Fruit fly (Drosophila melanogaster) whole organism, pupa: ENCODE data around the gene CG13653.

ENCODE experiments used
- CG10348 ChIP-seq: fragments of 200-800 bp; sonication (Bioruptor generic); IDR thresholded peaks from 2 replicates; pipeline ENCODE4 v1.3.6; 2022; ENCODE audit warnings: missing biosample characterization, missing genetic modification characterization
- CG12605 ChIP-seq: fragments of 200-800 bp; sonication (Bioruptor generic); IDR thresholded peaks from 2 replicates; pipeline ENCODE4 v1.3.6; 2022; ENCODE audit warnings: missing biosample characterization, missing genetic modification characterization
- CG13204 ChIP-seq: fragments of 200-800 bp; sonication (Bioruptor generic); optimal IDR thresholded peaks from 2 replicates; lab custom pipeline; 2018; ENCODE audit warnings: missing biosample characterization, mild to moderate bottlenecking, missing genetic modification characterization, moderate library complexity
- CG14655 ChIP-seq: fragments of 200-800 bp; sonication (Bioruptor generic); optimal IDR thresholded peaks from 3 replicates; lab custom pipeline; 2017; ENCODE audit warnings: mild to moderate bottlenecking, missing biosample characterization, missing genetic modification reagents, missing genetic modification characterization
- CG15710 ChIP-seq: fragments of 200-800 bp; sonication (Bioruptor generic); optimal IDR thresholded peaks from 2 replicates; lab custom pipeline; 2018; ENCODE audit warnings: missing biosample characterization, mild to moderate bottlenecking, missing genetic modification characterization, moderate library complexity
- CG17806 ChIP-seq: fragments of 200-800 bp; sonication (Bioruptor generic); optimal IDR thresholded peaks from 2 replicates; lab custom pipeline; 2018; ENCODE audit warnings: missing biosample characterization, mild to moderate bottlenecking, missing genetic modification characterization, moderate library complexity
- CG32121 ChIP-seq: fragments of 200-800 bp; sonication (Bioruptor generic); IDR thresholded peaks from 2 replicates; pipeline ENCODE4 v1.3.6; 2022; ENCODE audit warnings: missing biosample characterization, missing genetic modification characterization
- CG34367 ChIP-seq: fragments of 200-800 bp; sonication (Bioruptor generic); optimal IDR thresholded peaks from 2 replicates; lab custom pipeline; 2018; ENCODE audit warnings: missing biosample characterization, mild to moderate bottlenecking, missing genetic modification characterization
- CG4496 ChIP-seq: fragments of 200-800 bp; sonication (Bioruptor generic); IDR thresholded peaks from 3 replicates; pipeline ENCODE4 v1.3.6; 2022; ENCODE audit warnings: missing biosample characterization, missing genetic modification characterization
- CG8159 ChIP-seq: fragments of 200-800 bp; sonication (Bioruptor generic); optimal IDR thresholded peaks from 3 replicates; lab custom pipeline; 2018; ENCODE audit warnings: missing biosample characterization, mild to moderate bottlenecking, missing genetic modification characterization, moderate library complexity
- CG8301 ChIP-seq: fragments of 200-800 bp; sonication (Bioruptor generic); optimal IDR thresholded peaks from 2 replicates; lab custom pipeline; 2018; ENCODE audit warnings: missing biosample characterization, mild to moderate bottlenecking, missing genetic modification characterization
- CG9948 ChIP-seq: fragments of 200-800 bp; sonication (Bioruptor generic); optimal IDR thresholded peaks from 2 replicates; lab custom pipeline; 2018; ENCODE audit warnings: missing biosample characterization, mild to moderate bottlenecking, missing genetic modification characterization, moderate library complexity
- D1 ChIP-seq: fragments of 200-800 bp; sonication (Bioruptor generic); optimal IDR thresholded peaks from 2 replicates; lab custom pipeline; 2018; ENCODE audit warnings: missing biosample characterization, mild to moderate bottlenecking, missing genetic modification characterization, moderate library complexity
- EcR ChIP-seq: fragments of 200-800 bp; sonication (Bioruptor generic); optimal IDR thresholded peaks from 3 replicates; lab custom pipeline; 2019; ENCODE audit warnings: missing biosample characterization, missing genetic modification characterization, mild to moderate bottlenecking, moderate library complexity, missing genetic modification reagents
- Ets98B ChIP-seq: fragments of 200-800 bp; sonication (Bioruptor generic); IDR thresholded peaks from 2 replicates; pipeline ENCODE4 v1.3.6; 2022; ENCODE audit warnings: missing biosample characterization, missing genetic modification characterization
- Pif1A ChIP-seq: fragments of 200-800 bp; sonication (Bioruptor generic); optimal IDR thresholded peaks from 3 replicates; lab custom pipeline; 2016; ENCODE audit warnings: missing biosample characterization, missing genetic modification characterization
- Pif1B ChIP-seq: fragments of 200-800 bp; sonication (Bioruptor generic); optimal IDR thresholded peaks from 3 replicates; lab custom pipeline; 2016; ENCODE audit warnings: missing biosample characterization, missing genetic modification characterization
- Snoo ChIP-seq: fragments of 200-800 bp; sonication (Bioruptor generic); optimal IDR thresholded peaks from 3 replicates; lab custom pipeline; 2017; ENCODE audit warnings: missing biosample characterization, mild to moderate bottlenecking, missing genetic modification characterization, inconsistent platforms
- fd96Ca ChIP-seq: fragments of 200-800 bp; sonication (Bioruptor generic); IDR thresholded peaks from 3 replicates; pipeline ENCODE4 v1.3.6; 2022; ENCODE audit warnings: missing biosample characterization, missing genetic modification characterization
- gl ChIP-seq: fragments of 200-800 bp; sonication (Bioruptor generic); optimal IDR thresholded peaks from 2 replicates; lab custom pipeline; 2018; ENCODE audit warnings: missing biosample characterization, mild to moderate bottlenecking, missing genetic modification characterization
- rn ChIP-seq: fragments of 200-800 bp; sonication (Bioruptor generic); IDR thresholded peaks from 2 replicates; pipeline ENCODE4 v1.3.6; 2022; ENCODE audit warnings: missing biosample characterization, missing genetic modification characterization

The CG13653 gene

dm6 chr3R:25235362-25235761, 40.0 kb downstream of the CG13653 start, which contains the start of gene Sil1:
Gene Sil1, minus strand, starts transcription at chr3R:25235529.
- no peak for TF ChIP-seq Pif1A (GFP tag; lab: Kevin White, UChicago)
- no peak for TF ChIP-seq CG8159
- TF ChIP-seq Ets98B (GFP tag; lab: Robert Waterston, UW), result no peak
- no peak for TF ChIP-seq Snoo (tag; lab: Kevin White, UChicago)
- TF ChIP-seq CG32121 (GFP tag; lab: Robert Waterston, UW), result no peak
- TF ChIP-seq CG10348 (GFP tag; lab: Robert Waterston, UW), result no peak
- no peak for TF ChIP-seq CG12605 (GFP tag; lab: Robert Waterston, UW)
- TF ChIP-seq CG15710 (tag; lab: Kevin White, UChicago), result no peak
- no peak for TF ChIP-seq CG8301 (tag; lab: Kevin White, UChicago)
- TF ChIP-seq gl (tag; lab: Kevin White, UChicago), result no peak
- no peak for TF ChIP-seq CG34367 (tag; lab: Kevin White, UChicago)
- TF ChIP-seq EcR (GFP tag; lab: Kevin White, UChicago), result no peak
- no peak for TF ChIP-seq D1 (tag; lab: Kevin White, UChicago)
- TF ChIP-seq CG17806 (tag; lab: Kevin White, UChicago), result no peak
- no peak for TF ChIP-seq CG9948
- TF ChIP-seq fd96Ca (GFP tag; lab: Robert Waterston, UW), result no peak
- TF ChIP-seq CG13204 (GFP tag; lab: Kevin White, UChicago), result no peak
- TF ChIP-seq CG4496, result no peak

DNA sequence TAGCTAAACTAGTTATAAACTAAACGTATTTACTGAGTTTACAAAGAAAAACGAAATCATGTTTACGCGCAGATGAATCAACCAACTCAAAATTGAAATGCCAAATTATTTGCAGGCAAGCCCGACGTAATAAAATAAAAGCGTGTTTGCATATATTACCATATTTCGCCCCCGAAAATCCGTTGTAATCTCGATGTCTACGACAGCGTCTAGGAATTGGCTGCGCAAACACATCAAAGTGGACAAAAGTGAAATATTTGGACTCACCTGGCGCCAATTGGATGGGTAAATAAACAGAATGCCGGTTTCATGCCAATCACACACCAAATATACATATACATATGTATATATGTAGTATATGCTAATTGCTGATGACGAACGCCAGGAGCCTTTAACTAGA, 40.8 kb downstream of the CG13653 start:
- TF ChIP-seq gl (tag; lab: Kevin White, UChicago), result no peak
- no peak for TF ChIP-seq CG15710 (tag; lab: Kevin White, UChicago)
- TF ChIP-seq rn (GFP tag; lab: Robert Waterston, UW), result no peak
- TF ChIP-seq CG12605 (GFP tag; lab: Robert Waterston, UW), result no peak
- no peak for TF ChIP-seq CG34367 (tag; lab: Kevin White, UChicago)
- TF ChIP-seq CG8159, result no peak
- TF ChIP-seq CG13204 (GFP tag; lab: Kevin White, UChicago), result no peak
- no peak for TF ChIP-seq Snoo (tag; lab: Kevin White, UChicago)
- no peak for TF ChIP-seq CG17806 (tag; lab: Kevin White, UChicago)
- no peak for TF ChIP-seq D1 (tag; lab: Kevin White, UChicago)
- TF ChIP-seq, all 21 proteins: peak for 0

DNA sequence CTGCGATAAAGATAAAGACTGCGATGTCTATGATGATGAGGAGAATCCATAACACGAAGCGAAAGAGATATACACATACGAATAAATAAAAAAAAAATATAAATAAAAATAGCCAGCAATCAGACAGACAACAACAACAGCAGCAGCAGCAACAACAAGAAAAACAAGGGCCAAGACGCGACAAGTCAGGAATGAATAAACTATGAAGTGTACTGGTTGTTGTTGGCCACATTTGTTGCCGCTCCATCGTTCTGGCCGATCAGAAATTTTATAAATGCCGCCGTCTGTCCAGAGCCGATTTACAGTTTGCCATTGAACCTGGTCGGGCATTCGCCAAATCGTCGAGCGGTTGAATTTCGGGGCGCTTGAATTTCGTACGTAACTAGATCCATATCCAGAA, 42.0 kb downstream of the CG13653 start, which contains the start of gene Jhbp7:
TSS of gene Jhbp7 (plus strand) at position 301 of the 400 bp plus-strand sequence.
- TF ChIP-seq Pif1A (GFP tag; lab: Kevin White, UChicago) (no peak), EcR (GFP tag; lab: Kevin White, UChicago) (peak; percentile 81)

DNA sequence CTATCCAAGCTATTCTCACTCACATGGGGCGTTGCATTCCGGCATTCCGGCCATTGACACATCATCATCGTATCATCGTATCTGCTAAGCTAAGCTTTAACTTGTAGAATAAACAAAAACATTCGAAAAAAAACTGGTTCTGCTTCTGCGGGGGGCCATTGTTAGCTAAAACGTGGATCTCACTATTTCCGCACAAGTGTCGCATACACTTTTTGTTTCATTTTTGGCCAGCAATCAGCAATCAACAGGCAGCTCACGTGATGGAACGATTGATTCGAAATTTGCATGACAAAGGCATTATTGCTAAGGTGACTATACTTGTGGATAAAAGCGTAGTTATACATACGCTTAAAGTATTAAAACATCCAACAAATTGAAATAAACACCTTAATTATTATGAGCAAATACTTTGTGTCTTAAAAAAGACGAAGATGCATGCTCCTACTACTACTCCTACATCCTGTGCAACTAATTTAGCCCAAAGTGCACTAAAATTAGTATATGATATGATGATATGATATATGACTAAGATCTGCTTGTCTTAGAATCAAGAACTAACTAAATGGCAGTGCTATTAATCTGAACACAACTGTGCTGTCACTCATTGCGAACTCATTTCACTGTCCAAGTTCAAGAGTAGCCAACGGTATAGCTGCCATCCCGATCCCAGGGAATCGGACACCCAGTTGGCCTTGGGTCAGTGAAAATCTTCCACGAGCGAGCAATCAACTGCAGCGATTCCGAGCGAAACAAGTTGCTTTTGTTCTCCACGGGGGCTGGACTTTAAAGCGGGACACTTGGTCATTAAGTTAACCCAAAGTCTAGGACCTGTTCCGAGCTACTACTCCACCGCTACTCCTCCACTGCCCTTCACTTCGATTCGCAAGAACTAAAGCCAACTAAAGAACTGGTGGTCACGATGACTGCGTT, 43.7 kb downstream of the CG13653 start:
- no peak for TF ChIP-seq Snoo (tag; lab: Kevin White, UChicago)
- peak; percentile 11 for TF ChIP-seq CG34367 (tag; lab: Kevin White, UChicago)
- TF ChIP-seq CG32121 (GFP tag; lab: Robert Waterston, UW), result no peak
- peak; percentile 94 for TF ChIP-seq EcR (GFP tag; lab: Kevin White, UChicago)
- no peak for TF ChIP-seq CG10348 (GFP tag; lab: Robert Waterston, UW)
- no peak for TF ChIP-seq CG13204 (GFP tag; lab: Kevin White, UChicago)
- TF ChIP-seq CG17806 (tag; lab: Kevin White, UChicago), result peak; percentile 3
- no peak for TF ChIP-seq CG8301 (tag; lab: Kevin White, UChicago)
- TF ChIP-seq CG12605 (GFP tag; lab: Robert Waterston, UW), result no peak
- TF ChIP-seq Ets98B (GFP tag; lab: Robert Waterston, UW), result no peak
- no peak for TF ChIP-seq Pif1A (GFP tag; lab: Kevin White, UChicago)
- peak; percentile 60 for TF ChIP-seq CG8159
- no peak for TF ChIP-seq fd96Ca (GFP tag; lab: Robert Waterston, UW)
- TF ChIP-seq gl (tag; lab: Kevin White, UChicago), result no peak
- TF ChIP-seq CG4496, result no peak
- TF ChIP-seq CG14655, result no peak
- TF ChIP-seq Pif1B (GFP tag; lab: Kevin White, UChicago), result no peak
- no peak for TF ChIP-seq D1 (tag; lab: Kevin White, UChicago)
- peak; percentile 33 for TF ChIP-seq CG9948
- no peak for TF ChIP-seq rn (GFP tag; lab: Robert Waterston, UW)
- TF ChIP-seq CG15710 (tag; lab: Kevin White, UChicago), result peak; percentile 22
- TF ChIP-seq, all 21 proteins: peak for 6

DNA sequence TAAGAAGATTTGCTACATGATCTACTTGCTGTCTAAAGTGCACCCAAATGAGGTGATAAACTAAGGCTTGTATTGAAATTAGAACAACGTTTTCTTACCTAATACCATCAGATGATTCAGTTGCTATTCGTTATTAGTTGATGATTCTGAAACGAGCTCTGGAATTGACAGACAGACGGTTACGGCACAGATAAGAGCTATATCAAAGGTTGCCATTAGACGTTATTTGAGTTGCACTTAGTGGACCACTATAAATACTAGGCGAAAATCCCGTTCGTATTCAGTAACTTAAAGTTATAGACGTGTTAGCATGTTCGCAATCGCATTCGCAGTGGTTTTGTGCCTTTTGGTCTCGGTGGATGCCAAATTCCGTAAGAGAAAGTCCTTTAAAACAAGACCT, 44.6 kb downstream of the CG13653 start, which contains the start of gene to:
TSS of gene to (plus strand) at position 301 of the 400 bp plus-strand sequence.
- TF ChIP-seq fd96Ca (GFP tag; lab: Robert Waterston, UW), result no peak
- no peak for TF ChIP-seq D1 (tag; lab: Kevin White, UChicago)
- TF ChIP-seq CG32121 (GFP tag; lab: Robert Waterston, UW), result no peak
- TF ChIP-seq rn (GFP tag; lab: Robert Waterston, UW), result no peak
- no peak for TF ChIP-seq CG13204 (GFP tag; lab: Kevin White, UChicago)
- TF ChIP-seq CG9948, result no peak
- no peak for TF ChIP-seq Pif1B (GFP tag; lab: Kevin White, UChicago)
- no peak for TF ChIP-seq CG34367 (tag; lab: Kevin White, UChicago)
